Worm (Caenorhabditis elegans) whole organism, L1 larva: ENCODE results near the gene srw-51.

Experiments used
- C04F5.9 ChIP-seq: sonication (generic microtip); optimal IDR thresholded peaks from 2 replicates; lab custom pipeline; 2016; ENCODE audit warnings: missing genetic modification characterization, missing compliant biosample characterization
- F16B12.6 ChIP-seq: fragments of 150-350 bp; optimal IDR thresholded peaks from 2 replicates; lab custom pipeline; 2014; ENCODE audit warnings: missing biosample characterization, missing genetic modification characterization
- alr-1 ChIP-seq: fragments of 200-800 bp; sonication (Bioruptor generic); optimal IDR thresholded peaks from 2 replicates; lab custom pipeline; 2018; ENCODE audit warnings: borderline replicate concordance, mild to moderate bottlenecking, missing genetic modification characterization, missing compliant biosample characterization
- aly-2 ChIP-seq: fragments of 150-350 bp; optimal IDR thresholded peaks from 2 replicates; lab custom pipeline; 2014; ENCODE audit warnings: missing biosample characterization, missing genetic modification characterization
- blmp-1 ChIP-seq: fragments of 150-350 bp; optimal IDR thresholded peaks from 2 replicates; lab custom pipeline; 2014; ENCODE audit warnings: missing biosample characterization, missing genetic modification characterization
- ceh-63 ChIP-seq: fragments of 200-800 bp; sonication (Bioruptor generic); optimal IDR thresholded peaks from 2 replicates; lab custom pipeline; 2018; ENCODE audit warnings: mild to moderate bottlenecking, missing genetic modification characterization, missing compliant biosample characterization
- ceh-8 ChIP-seq: fragments of 200-800 bp; sonication (Bioruptor generic); optimal IDR thresholded peaks from 2 replicates; lab custom pipeline; 2018; ENCODE audit warnings: mild to moderate bottlenecking, missing genetic modification characterization, moderate library complexity, missing compliant biosample characterization
- ceh-82 ChIP-seq, 3 experiments: fragments of 150-350 bp in 1 of 3; sonication (generic microtip) in 2 of 3; optimal IDR thresholded peaks; 2 replicates each; lab custom pipeline; 2014 to 2017; ENCODE audit warnings: missing biosample characterization in 3 of 3, missing genetic modification characterization in 3 of 3
- ceh-88 ChIP-seq: fragments of 200-800 bp; sonication (Bioruptor generic); IDR thresholded peaks from 2 replicates; pipeline ENCODE4 v1.3.6; 2022; ENCODE audit warnings: missing genetic modification characterization, missing compliant biosample characterization
- ces-1 ChIP-seq: fragments of 150-350 bp; optimal IDR thresholded peaks from 2 replicates; lab custom pipeline; 2014; ENCODE audit warnings: missing biosample characterization, missing genetic modification reagents, missing genetic modification characterization
- dpl-1 ChIP-seq, 3 experiments: fragments of 150-350 bp in 2 of 3; sonication (generic microtip) in 1 of 3; optimal IDR thresholded peaks; 2 replicates each; lab custom pipeline; 2014 to 2017; ENCODE audit warnings: missing biosample characterization in 3 of 3, missing genetic modification characterization in 3 of 3, missing genetic modification reagents in 3 of 3
- efl-1 ChIP-seq, 4 experiments: fragments of 150-350 bp; optimal IDR thresholded peaks in 3 of 4; peaks in 1 of 4; 1 replicate in 1 of 4; 2 replicates in 3 of 4; lab custom pipeline; 2014; ENCODE audit warnings: missing biosample characterization in 2 of 4, missing genetic modification characterization in 2 of 4, missing genetic modification reagents in 2 of 4
- egl-27 ChIP-seq, 2 experiments: fragments of 150-350 bp in 1 of 2; sonication (generic microtip); optimal IDR thresholded peaks; 3 replicates each; lab custom pipeline; 2017 to 2018; ENCODE audit warnings: missing biosample characterization in 2 of 2, missing genetic modification characterization in 2 of 2, missing genetic modification reagents in 2 of 2
- elt-3 ChIP-seq, 6 experiments: fragments of 150-350 bp in 1 of 6; sonication (generic microtip); optimal IDR thresholded peaks; 2 replicates each; lab custom pipeline; 2017 to 2018; ENCODE audit warnings: missing biosample characterization in 6 of 6, missing genetic modification characterization in 6 of 6, inconsistent platforms in 1 of 6
- fkh-10 ChIP-seq: sonication (generic microtip); optimal IDR thresholded peaks from 2 replicates; lab custom pipeline; 2017; ENCODE audit warnings: missing biosample characterization, missing genetic modification reagents, missing genetic modification characterization
- fkh-4 ChIP-seq: sonication (generic microtip); optimal IDR thresholded peaks from 2 replicates; lab custom pipeline; 2016; ENCODE audit warnings: missing compliant biosample characterization, missing genetic modification characterization, borderline replicate concordance
- grh-1 ChIP-seq: fragments of 200-800 bp; sonication (Bioruptor generic); IDR thresholded peaks from 2 replicates; pipeline ENCODE4 v1.3.6; 2022; ENCODE audit warnings: missing genetic modification reagents, missing genetic modification characterization, missing compliant biosample characterization
- hlh-17 ChIP-seq: fragments of 200-800 bp; sonication (Bioruptor generic); optimal IDR thresholded peaks from 2 replicates; lab custom pipeline; 2018; ENCODE audit warnings: missing genetic modification characterization, mild to moderate bottlenecking, missing compliant biosample characterization, moderate library complexity, borderline replicate concordance
- hlh-4 ChIP-seq: sonication (generic microtip); optimal IDR thresholded peaks from 2 replicates; lab custom pipeline; 2016; ENCODE audit warnings: mild to moderate bottlenecking, missing genetic modification characterization, missing compliant biosample characterization
- irx-1 ChIP-seq: sonication (generic microtip); optimal IDR thresholded peaks from 2 replicates; lab custom pipeline; 2016; ENCODE audit warnings: missing genetic modification characterization, missing compliant biosample characterization
- isw-1 ChIP-seq: fragments of 200-800 bp; sonication (Bioruptor generic); IDR thresholded peaks from 2 replicates; pipeline ENCODE4 v1.3.6; 2022; ENCODE audit warnings: missing genetic modification characterization, missing compliant biosample characterization
- lin-15B ChIP-seq: fragments of 150-350 bp; sonication (generic microtip); optimal IDR thresholded peaks from 3 replicates; lab custom pipeline; 2014; ENCODE audit warnings: missing biosample characterization, missing genetic modification characterization
- lin-35 ChIP-seq, 2 experiments: fragments of 150-350 bp; optimal IDR thresholded peaks; 2 replicates each; lab custom pipeline; 2014; ENCODE audit warnings: missing biosample characterization in 2 of 2, missing genetic modification characterization in 2 of 2, missing genetic modification reagents in 2 of 2
- lir-3 ChIP-seq: sonication (generic microtip); optimal IDR thresholded peaks from 2 replicates; lab custom pipeline; 2016; ENCODE audit warnings: mild to moderate bottlenecking, missing genetic modification characterization, moderate library complexity, missing compliant biosample characterization; ENCODE audit not compliant: poor library complexity
- lsy-2 ChIP-seq, 2 experiments: fragments of 150-350 bp; optimal IDR thresholded peaks; 2 replicates each; lab custom pipeline; 2014; ENCODE audit warnings: missing biosample characterization in 2 of 2, missing genetic modification characterization in 2 of 2
- mdl-1 ChIP-seq, 2 experiments: fragments of 150-350 bp; optimal IDR thresholded peaks; 2 replicates each; lab custom pipeline; 2014 to 2017; ENCODE audit warnings: missing biosample characterization in 2 of 2, missing genetic modification characterization in 2 of 2, inconsistent platforms in 1 of 2
- mef-2 ChIP-seq: fragments of 150-350 bp; optimal IDR thresholded peaks from 2 replicates; lab custom pipeline; 2014; ENCODE audit warnings: missing biosample characterization, missing genetic modification characterization
- mep-1 ChIP-seq: fragments of 150-350 bp; optimal IDR thresholded peaks from 2 replicates; lab custom pipeline; 2014; ENCODE audit warnings: missing biosample characterization, missing genetic modification characterization
- nhr-11 ChIP-seq: fragments of 150-350 bp; optimal IDR thresholded peaks from 2 replicates; lab custom pipeline; 2014; ENCODE audit warnings: missing biosample characterization, missing genetic modification characterization
- nhr-20 ChIP-seq: sonication (generic microtip); optimal IDR thresholded peaks from 2 replicates; lab custom pipeline; 2016; ENCODE audit warnings: mild to moderate bottlenecking, missing genetic modification characterization, missing compliant biosample characterization
- nhr-71 ChIP-seq: sonication (generic microtip); optimal IDR thresholded peaks from 2 replicates; lab custom pipeline; 2016; ENCODE audit warnings: mild to moderate bottlenecking, missing genetic modification characterization, moderate library complexity, missing compliant biosample characterization
- nhr-76 ChIP-seq: sonication (generic microtip); optimal IDR thresholded peaks from 2 replicates; lab custom pipeline; 2017; ENCODE audit warnings: missing biosample characterization, missing genetic modification characterization
- nhr-84 ChIP-seq: sonication (generic microtip); optimal IDR thresholded peaks from 2 replicates; lab custom pipeline; 2017; ENCODE audit warnings: missing biosample characterization, missing genetic modification characterization
- nhr-85 ChIP-seq: sonication (generic microtip); peaks from one replicate; lab custom pipeline; 2016; ENCODE audit warnings: missing genetic modification characterization, inconsistent platforms, missing compliant biosample characterization
- nhr-90 ChIP-seq: sonication (generic microtip); optimal IDR thresholded peaks from 2 replicates; lab custom pipeline; 2016; ENCODE audit warnings: mild to moderate bottlenecking, missing genetic modification characterization, missing compliant biosample characterization; ENCODE audit not compliant: poor library complexity
- pag-3 ChIP-seq: sonication (generic microtip); optimal IDR thresholded peaks from 2 replicates; lab custom pipeline; 2017; ENCODE audit warnings: missing genetic modification characterization, mild to moderate bottlenecking, missing compliant biosample characterization, antibody characterized with exemption, borderline replicate concordance; ENCODE audit not compliant: insufficient read depth
- skn-1 ChIP-seq: fragments of 150-350 bp; optimal IDR thresholded peaks from 2 replicates; lab custom pipeline; 2014; ENCODE audit warnings: missing biosample characterization, missing genetic modification characterization
- snpc-4 ChIP-seq: fragments of 150-350 bp; optimal IDR thresholded peaks from 2 replicates; lab custom pipeline; 2014; ENCODE audit warnings: missing biosample characterization, missing genetic modification characterization
- sox-4 ChIP-seq: sonication (generic microtip); optimal IDR thresholded peaks from 2 replicates; lab custom pipeline; 2016; ENCODE audit warnings: missing genetic modification characterization, missing compliant biosample characterization
- sptf-1 ChIP-seq: fragments of 150-350 bp; optimal IDR thresholded peaks from 2 replicates; lab custom pipeline; 2014; ENCODE audit warnings: missing biosample characterization, missing genetic modification characterization
- swsn-7 ChIP-seq: sonication (generic microtip); optimal IDR thresholded peaks from 2 replicates; lab custom pipeline; 2016; ENCODE audit warnings: missing genetic modification characterization, missing compliant biosample characterization
- tbx-2 ChIP-seq: sonication (generic microtip); optimal IDR thresholded peaks from 2 replicates; lab custom pipeline; 2016; ENCODE audit warnings: missing genetic modification characterization, missing compliant biosample characterization
- unc-130 ChIP-seq: fragments of 150-350 bp; optimal IDR thresholded peaks from 2 replicates; lab custom pipeline; 2017; ENCODE audit warnings: missing biosample characterization, missing genetic modification characterization, inconsistent platforms
- unc-62 ChIP-seq: fragments of 150-350 bp; optimal IDR thresholded peaks from 2 replicates; lab custom pipeline; 2014; ENCODE audit warnings: missing biosample characterization, missing genetic modification reagents, missing genetic modification characterization
- unc-98 ChIP-seq: fragments of 200-800 bp; sonication (Bioruptor generic); IDR thresholded peaks from 2 replicates; pipeline ENCODE4 v1.3.6; 2022; ENCODE audit warnings: missing genetic modification characterization, missing compliant biosample characterization
- xbp-1 ChIP-seq: sonication (generic microtip); optimal IDR thresholded peaks from 2 replicates; lab custom pipeline; 2016; ENCODE audit warnings: missing genetic modification characterization, missing compliant biosample characterization
- ztf-11 ChIP-seq, 2 experiments: sonication (generic microtip); optimal IDR thresholded peaks; 2 replicates each; lab custom pipeline; 2016 to 2017; ENCODE audit warnings: missing genetic modification characterization in 2 of 2, missing biosample characterization in 1 of 2, missing compliant biosample characterization in 1 of 2

srw-51 gene

DNA sequence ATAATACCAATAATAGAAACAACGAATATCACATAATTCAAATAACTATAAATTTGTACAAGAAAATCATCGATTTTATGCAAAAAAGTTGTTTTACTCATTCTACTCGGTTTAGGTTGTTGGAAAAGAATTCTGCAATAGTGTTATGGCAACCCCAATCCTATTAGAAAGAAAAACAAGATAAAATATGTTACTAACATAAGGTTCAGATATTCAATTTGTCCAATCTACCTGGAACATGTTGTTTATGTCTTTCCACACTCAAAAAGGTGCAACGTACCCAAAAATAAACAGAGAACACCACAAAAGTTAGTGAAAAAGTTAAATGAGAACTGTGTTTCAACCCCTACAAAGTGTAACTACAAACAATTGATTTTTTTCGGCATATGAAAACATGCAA is at the start of gene srw-51:
srw-51 (minus strand) TSS at position 101 of the 400 bp plus-strand sequence.
- TF ChIP-seq lin-15B (tag; lab: Kevin White, UChicago) (no peak), fkh-10 (GFP tag; lab: Kevin White, UChicago) (no peak), nhr-71 (no peak), blmp-1 (tag; lab: Kevin White, UChicago) (no peak), alr-1 (tag; lab: Kevin White, UChicago) (no peak)

DNA sequence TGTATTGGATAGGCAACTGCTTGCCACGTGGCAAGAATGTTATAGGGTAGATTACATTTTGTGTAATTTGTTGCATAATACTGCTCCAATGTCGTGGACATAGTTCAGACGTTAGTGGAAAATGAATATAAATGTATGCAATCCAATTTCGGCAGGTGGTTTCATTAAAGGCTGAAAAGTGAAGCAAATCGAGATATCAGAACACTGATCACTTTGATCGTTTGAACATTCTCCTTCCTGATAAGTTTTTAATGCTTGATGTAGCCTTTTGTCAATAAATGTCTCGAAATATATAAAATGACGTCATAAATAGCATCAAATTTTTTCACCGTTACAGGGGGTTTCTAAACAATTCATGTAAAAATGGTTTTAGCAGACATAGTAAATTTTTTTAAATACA is 49.6 kb upstream of the srw-51 start, which contains the start of gene srh-109:
srh-109 (minus strand) TSS at position 101 of the 400 bp plus-strand sequence.
- TF ChIP-seq nhr-71 (no peak), swsn-7 (tag; lab: Kevin White, UChicago) (no peak), ceh-8 (GFP tag; lab: Kevin White, UChicago) (no peak), tbx-2 (no peak), unc-130 (tag; lab: Kevin White, UChicago) (no peak), mef-2 (tag; lab: Kevin White, UChicago) (no peak), nhr-84 (no peak), mep-1 (tag; lab: Kevin White, UChicago) (no peak), xbp-1 (tag; lab: Kevin White, UChicago) (no peak), nhr-11 (tag; lab: Kevin White, UChicago) (no peak), ces-1 (GFP tag; lab: Kevin White, UChicago) (no peak), efl-1 (optimal IDR thresholded peaks at IDR 0.05; lab: Kevin White, UChicago) (no peak), efl-1 (GFP tag; optimal IDR thresholded peaks at IDR 0.05 in 1 of 2; lab: Kevin White, UChicago) (no peak), ceh-88 (GFP tag; lab: Robert Waterston, UW) (no peak), aly-2 (tag; lab: Kevin White, UChicago) (no peak), F16B12.6 (tag; lab: Kevin White, UChicago) (no peak), isw-1 (no peak), lsy-2 (tag; optimal IDR thresholded peaks at IDR 0.05; lab: Kevin White, UChicago) (no peak)

DNA sequence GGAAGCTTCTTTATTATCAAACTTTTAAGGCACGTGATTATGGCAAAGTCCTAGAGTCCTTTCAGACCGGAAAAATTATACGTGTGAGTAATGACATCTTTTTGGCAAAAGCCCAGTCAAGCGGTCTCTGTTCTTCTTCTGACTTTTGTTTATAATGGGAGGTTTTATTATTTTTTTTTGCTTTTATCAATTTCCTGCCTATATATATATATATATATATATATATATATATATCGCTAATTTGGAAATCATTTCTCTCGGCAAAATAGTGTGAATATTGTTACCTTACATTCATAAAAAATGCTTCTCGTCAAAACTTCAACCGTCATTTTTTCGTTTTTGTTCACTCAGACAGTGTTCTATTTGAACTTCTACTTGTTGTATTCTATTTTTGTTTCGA is 47.0 kb upstream of the srw-51 start, which contains the start of gene srbc-62:
srbc-62 (plus strand) TSS at position 301 of the 400 bp plus-strand sequence.
- TF ChIP-seq ceh-82 (tag; optimal IDR thresholded peaks at IDR 0.05; lab: Kevin White, UChicago) (no peak), pag-3 (no peak), ztf-11 (tag; optimal IDR thresholded peaks at IDR 0.05; lab: Kevin White, UChicago) (no peak), fkh-10 (GFP tag; lab: Kevin White, UChicago) (no peak), irx-1 (tag; lab: Kevin White, UChicago) (no peak), hlh-17 (GFP tag; lab: Kevin White, UChicago) (no peak), mep-1 (tag; lab: Kevin White, UChicago) (no peak), egl-27 (tag; optimal IDR thresholded peaks at IDR 0.05; lab: Kevin White, UChicago) (no peak), sox-4 (tag; lab: Kevin White, UChicago) (no peak), tbx-2 (no peak), grh-1 (GFP tag; lab: Robert Waterston, UW) (no peak), nhr-76 (tag; lab: Kevin White, UChicago) (no peak), lir-3 (no peak), skn-1 (tag; lab: Kevin White, UChicago) (no peak), F16B12.6 (tag; lab: Kevin White, UChicago) (no peak)

DNA sequence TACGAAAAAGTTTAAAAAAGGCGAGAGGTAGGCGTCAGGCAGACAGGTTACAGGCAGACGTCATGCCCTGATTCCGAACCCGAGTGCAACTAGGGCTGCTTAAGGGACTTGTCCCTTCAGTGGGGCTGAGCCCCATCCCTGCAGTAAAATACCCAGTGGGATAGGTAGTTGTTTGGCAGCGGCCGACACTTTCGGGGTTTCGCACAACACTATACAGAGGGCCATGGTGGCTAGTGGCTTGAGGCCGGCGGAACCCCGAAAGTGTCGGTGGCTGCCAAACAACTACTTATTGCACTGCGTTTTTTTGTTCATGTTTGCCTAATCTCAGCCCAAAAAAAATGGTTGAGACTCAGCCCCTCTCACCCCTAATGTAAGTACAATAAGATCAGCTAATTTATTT is 44.9 kb upstream of the srw-51 start:
- no peak for TF ChIP-seq snpc-4
- TF ChIP-seq efl-1 (optimal IDR thresholded peaks at IDR 0.05; lab: Kevin White, UChicago) = no peak
- no peak for TF ChIP-seq efl-1 (GFP tag; optimal IDR thresholded peaks at IDR 0.05 in 1 of 2; lab: Kevin White, UChicago)
- no peak for TF ChIP-seq unc-62
- no peak for TF ChIP-seq C04F5.9 (tag; lab: Kevin White, UChicago)
- TF ChIP-seq dpl-1 (GFP tag; optimal IDR thresholded peaks at IDR 0.05; lab: Kevin White, UChicago) = no peak
- no peak for TF ChIP-seq sox-4 (tag; lab: Kevin White, UChicago)
- TF ChIP-seq mdl-1 (tag; optimal IDR thresholded peaks at IDR 0.05; lab: Kevin White, UChicago) = no peak
- no peak for TF ChIP-seq nhr-20 (tag; lab: Kevin White, UChicago)
- TF ChIP-seq nhr-90 (tag; lab: Kevin White, UChicago) = no peak
- TF ChIP-seq nhr-85 (tag; lab: Kevin White, UChicago) = no peak
- no peak for TF ChIP-seq blmp-1 (tag; lab: Kevin White, UChicago)
- TF ChIP-seq ceh-63 (GFP tag; lab: Kevin White, UChicago) = no peak
- TF ChIP-seq skn-1 (tag; lab: Kevin White, UChicago) = no peak
- no peak for TF ChIP-seq sptf-1
- no peak for TF ChIP-seq fkh-4 (tag; lab: Kevin White, UChicago)
- no peak for TF ChIP-seq unc-98 (GFP tag; lab: Robert Waterston, UW)
- TF ChIP-seq lin-35 (GFP tag; optimal IDR thresholded peaks at IDR 0.05; lab: Kevin White, UChicago) = no peak
- TF ChIP-seq elt-3 (tag; optimal IDR thresholded peaks at IDR 0.05; lab: Kevin White, UChicago) = no peak
- no peak for TF ChIP-seq hlh-4 (tag; lab: Kevin White, UChicago)
- TF ChIP-seq, all 84 proteins: peak for 0
